Worm (Caenorhabditis elegans) whole organism, mixed stage, embryonic: ENCODE measurements around the gene srg-62.

ENCODE experiments used
- ceh-43 ChIP-seq: fragments of 200-800 bp; sonication (Bioruptor generic); optimal IDR thresholded peaks from 2 replicates; lab custom pipeline; 2018; ENCODE audit warnings: mild to moderate bottlenecking, missing genetic modification characterization, moderate library complexity, missing compliant biosample characterization
- ceh-83 ChIP-seq: fragments of 200-800 bp; sonication (Bioruptor generic); optimal IDR thresholded peaks from 2 replicates; lab custom pipeline; 2018; ENCODE audit warnings: mild to moderate bottlenecking, missing genetic modification characterization, missing compliant biosample characterization
- elt-1 ChIP-seq: sonication (generic microtip); optimal IDR thresholded peaks from 2 replicates; lab custom pipeline; 2017; ENCODE audit warnings: missing genetic modification characterization, mild to moderate bottlenecking, missing compliant biosample characterization, antibody characterized with exemption, moderate library complexity, borderline replicate concordance; ENCODE audit not compliant: insufficient read depth
- flh-1 ChIP-seq: fragments of 200-800 bp; sonication (Bioruptor generic); optimal IDR thresholded peaks from 2 replicates; lab custom pipeline; 2018; ENCODE audit warnings: mild to moderate bottlenecking, missing genetic modification characterization, moderate library complexity, missing compliant biosample characterization
- hlh-1 ChIP-seq: fragments of 150-350 bp; optimal IDR thresholded peaks from 2 replicates; lab custom pipeline; 2014; ENCODE audit warnings: missing biosample characterization, missing genetic modification reagents, missing genetic modification characterization
- lin-13 ChIP-seq: fragments of 150-350 bp; optimal IDR thresholded peaks from 2 replicates; lab custom pipeline; 2014; ENCODE audit warnings: missing biosample characterization, missing genetic modification characterization
- mep-1 ChIP-seq: fragments of 150-350 bp; optimal IDR thresholded peaks from 2 replicates; lab custom pipeline; 2017; ENCODE audit warnings: missing biosample characterization, missing genetic modification reagents, missing genetic modification characterization, inconsistent platforms
- pha-4 ChIP-seq: fragments of 150-350 bp; optimal IDR thresholded peaks from 2 replicates; lab custom pipeline; 2018; ENCODE audit warnings: missing biosample characterization, missing genetic modification reagents, missing genetic modification characterization
- snpc-4 ChIP-seq: fragments of 150-350 bp; optimal IDR thresholded peaks from 2 replicates; lab custom pipeline; 2014; ENCODE audit warnings: missing biosample characterization, missing genetic modification characterization
- unc-120 ChIP-seq: sonication (generic microtip); optimal IDR thresholded peaks from 2 replicates; lab custom pipeline; 2017; ENCODE audit warnings: missing genetic modification characterization, missing compliant biosample characterization; ENCODE audit not compliant: poor library complexity, severe bottlenecking
- unc-39 ChIP-seq: fragments of 150-350 bp; optimal IDR thresholded peaks from 2 replicates; lab custom pipeline; 2014; ENCODE audit warnings: missing biosample characterization, missing genetic modification characterization
- unc-62 ChIP-seq: fragments of 150-350 bp; optimal IDR thresholded peaks from 2 replicates; lab custom pipeline; 2014; ENCODE audit warnings: missing biosample characterization, missing genetic modification reagents, missing genetic modification characterization

DNA sequence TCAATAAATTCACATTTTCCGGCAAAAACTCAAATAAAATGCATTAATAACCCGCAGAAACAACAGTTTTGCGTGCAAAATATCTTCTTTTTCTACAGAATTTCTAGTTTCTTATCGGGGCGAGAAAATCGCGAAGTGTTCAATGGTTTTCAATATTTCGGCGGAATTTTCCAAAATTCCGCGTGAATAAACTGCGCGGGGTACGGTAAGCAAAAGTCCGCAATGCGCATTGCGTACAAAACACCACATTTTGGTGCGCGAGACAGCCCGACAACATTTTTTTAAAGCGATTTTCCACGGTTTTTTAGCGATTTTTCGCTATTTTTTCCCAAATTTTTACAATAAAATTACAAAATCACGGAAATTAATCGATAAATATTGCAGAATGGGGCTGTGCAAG, 47.8 kb downstream of the srg-62 start, which contains the start of gene Y45G12B.2:
- TF ChIP-seq lin-13 (tag; lab: Kevin White, UChicago), result peak; percentile 48
- TF ChIP-seq hlh-1 (tag; lab: Kevin White, UChicago), result no peak
- no peak for TF ChIP-seq ceh-83
- TF ChIP-seq unc-62 (GFP tag; lab: Kevin White, UChicago), result no peak
- no peak for TF ChIP-seq snpc-4 (tag; lab: Kevin White, UChicago)
- peak; percentile 40 for TF ChIP-seq pha-4
- TF ChIP-seq ceh-43 (GFP tag; lab: Kevin White, UChicago), result no peak
- no peak for TF ChIP-seq unc-39 (tag; lab: Kevin White, UChicago)
- TF ChIP-seq mep-1 (tag; lab: Kevin White, UChicago), result peak; percentile 52
- TF ChIP-seq flh-1 (GFP tag; lab: Kevin White, UChicago), result no peak
- no peak for TF ChIP-seq elt-1 (tag; lab: Kevin White, UChicago)
- TF ChIP-seq unc-120 (tag; lab: Kevin White, UChicago), result no peak
